Fruit fly (Drosophila melanogaster): ENCODE results near the gene CG43155.
A peak's percentile ranks its signal among the peaks of the same experiment; 100 is the strongest.

CG43155 gene

dm6 chrX:11423277-11423717 lies 36.3 kb upstream of the CG43155 start (continued):
- peak; percentile 81 for TF ChIP-seq CG17568 (GFP tag; optimal IDR thresholded peaks at IDR 0.05)
- peak; percentile 86 for TF ChIP-seq maf-S (GFP tag; optimal IDR thresholded peaks at IDR 0.05)
- no peak for TF ChIP-seq HLH4C (GFP tag; IDR thresholded peaks at IDR 0.05; ENCODE audit: partially characterized antibody)
- peak; percentile 96 for TF ChIP-seq sens (GFP tag)
- TF ChIP-seq CG34224 (GFP tag; IDR thresholded peaks at IDR 0.05; ENCODE audit: partially characterized antibody) = no peak
- TF ChIP-seq CG42726 (GFP tag; IDR thresholded peaks at IDR 0.05; ENCODE audit: partially characterized antibody) = no peak
- TF ChIP-seq hbn (GFP tag; IDR thresholded peaks at IDR 0.05; ENCODE audit: partially characterized antibody) = no peak
- TF ChIP-seq ase (GFP tag; IDR thresholded peaks at IDR 0.05) = peak; percentile 82; the same call in 2 of the 3 replicates
- peak; percentile 83 for TF ChIP-seq ttk (GFP tag; IDR thresholded peaks at IDR 0.05)
- peak; percentile 65 for TF ChIP-seq CG8281 (tag; optimal IDR thresholded peaks at IDR 0.05)
- peak; percentile 56 for TF ChIP-seq CG4707 (GFP tag; optimal IDR thresholded peaks at IDR 0.05)
- TF ChIP-seq dimm (GFP tag; IDR thresholded peaks at IDR 0.05) = peak; percentile 68
- peak; percentile 90 for TF ChIP-seq CG12219 (GFP tag; optimal IDR thresholded peaks at IDR 0.05)
- TF ChIP-seq tap (tag; optimal IDR thresholded peaks at IDR 0.05) = peak; percentile 79
- peak; percentile 81 for TF ChIP-seq Atf-2 (GFP tag; optimal IDR thresholded peaks at IDR 0.05)
- peak; percentile 78; the same call in 1 of the 3 replicates for TF ChIP-seq CG3726 (GFP tag; IDR thresholded peaks at IDR 0.05)
- TF ChIP-seq CG8478 (optimal IDR thresholded peaks at IDR 0.05) = no peak
- TF ChIP-seq vvl (GFP tag; IDR thresholded peaks at IDR 0.05) = peak; percentile 92
- TF ChIP-seq CG6175 (GFP tag; IDR thresholded peaks at IDR 0.05) = peak; percentile 76; the same call in 2 of the 3 replicates
- TF ChIP-seq HLH3B (GFP tag; IDR thresholded peaks at IDR 0.05) = peak; percentile 88
- TF ChIP-seq Ssrp (tag; optimal IDR thresholded peaks at IDR 0.05) = peak; percentile 74
- TF ChIP-seq CG6689 (GFP tag; IDR thresholded peaks at IDR 0.05) = peak; percentile 87
- TF ChIP-seq CG1647 (GFP tag; optimal IDR thresholded peaks at IDR 0.05) = peak; percentile 92
- TF ChIP-seq insv (GFP tag; optimal IDR thresholded peaks at IDR 0.05) = peak; percentile 1 to 70
- peak; percentile 57 for TF ChIP-seq MTF-1 (GFP tag; optimal IDR thresholded peaks at IDR 0.05; ENCODE audit: borderline replicate concordance)
- TF ChIP-seq CG2678 (tag; optimal IDR thresholded peaks at IDR 0.05) = peak; percentile 93
- no peak for TF ChIP-seq D (optimal IDR thresholded peaks at IDR 0.05)
- TF ChIP-seq D (GFP tag; optimal IDR thresholded peaks at IDR 0.05) = peak; percentile 80
- peak; percentile 91 for TF ChIP-seq ind (GFP tag; optimal IDR thresholded peaks at IDR 0.05)
- peak; percentile 88 for TF ChIP-seq CG6854 (GFP tag; optimal IDR thresholded peaks at IDR 0.05)
- peak; percentile 63 for TF ChIP-seq CG6654 (GFP tag; optimal IDR thresholded peaks at IDR 0.05)
- TF ChIP-seq Taf1 (GFP tag; IDR thresholded peaks at IDR 0.05) = peak; percentile 68
- TF ChIP-seq odd (GFP tag; optimal IDR thresholded peaks at IDR 0.05) = peak; percentile 85
- peak; percentile 87 for TF ChIP-seq emc (GFP tag; optimal IDR thresholded peaks at IDR 0.05)
- TF ChIP-seq MESR4 (GFP tag; optimal IDR thresholded peaks at IDR 0.05) = peak; percentile 14
- peak; percentile 60 for TF ChIP-seq CG31388 (GFP tag; optimal IDR thresholded peaks at IDR 0.05)
- no peak for TF ChIP-seq Opbp (GFP tag; IDR thresholded peaks at IDR 0.05; ENCODE audit: partially characterized antibody)
- TF ChIP-seq CG10147 (GFP tag; optimal IDR thresholded peaks at IDR 0.05) = peak; percentile 89
- TF ChIP-seq CG12659 (GFP tag; optimal IDR thresholded peaks at IDR 0.05) = peak; percentile 94
- TF ChIP-seq slbo (GFP tag; IDR thresholded peaks at IDR 0.05) = peak; percentile 95
- TF ChIP-seq CG15269 (tag; optimal IDR thresholded peaks at IDR 0.05) = peak; percentile 94
- peak; percentile 81 for TF ChIP-seq Gug (GFP tag; IDR thresholded peaks at IDR 0.05)
- TF ChIP-seq eyg (GFP tag; optimal IDR thresholded peaks at IDR 0.05) = peak; percentile 93
- TF ChIP-seq CG13123 (GFP tag; optimal IDR thresholded peaks at IDR 0.05) = peak; percentile 67
- TF ChIP-seq gce (GFP tag; IDR thresholded peaks at IDR 0.05) = peak; percentile 75; the same call in 1 of the 3 replicates
- TF ChIP-seq tio (GFP tag; optimal IDR thresholded peaks at IDR 0.05) = peak; percentile 89
- TF ChIP-seq CG7357 (GFP tag; IDR thresholded peaks at IDR 0.05) = peak; percentile 81
- TF ChIP-seq Lpt (GFP tag; optimal IDR thresholded peaks at IDR 0.05) = no peak
- no peak for TF ChIP-seq hth (optimal IDR thresholded peaks at IDR 0.05)
- peak; percentile 85 for TF ChIP-seq Mes4 (GFP tag; optimal IDR thresholded peaks at IDR 0.05)
- peak; percentile 86 to 88 for TF ChIP-seq Pdp1 (GFP tag; optimal IDR thresholded peaks at IDR 0.05)
